Worm (Caenorhabditis elegans): ENCODE results near the gene nnt-1.
A peak's percentile ranks its signal among the peaks of the same experiment; 100 is the strongest.

The nnt-1 gene

DNA sequence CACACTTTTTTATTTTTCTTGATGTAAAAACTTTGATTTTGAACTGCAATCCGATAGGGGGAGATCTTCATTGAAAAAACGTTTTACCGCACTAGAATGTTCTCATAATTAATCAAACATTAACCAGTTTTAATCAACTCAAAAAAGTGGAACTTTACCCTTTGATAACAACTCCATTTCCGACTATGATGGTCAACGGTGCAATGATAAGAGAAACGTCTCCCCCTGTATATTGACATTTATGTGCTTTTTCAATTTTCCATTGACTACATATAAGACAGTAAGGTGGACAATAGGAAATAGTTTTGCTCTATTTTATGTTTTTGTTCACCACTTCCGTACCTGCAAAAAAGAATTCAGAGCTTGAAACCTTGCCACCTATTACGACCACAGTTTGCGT lies 23.7 kb upstream of the nnt-1 start:
- no peak for TF ChIP-seq aly-2 (tag; optimal IDR thresholded peaks at IDR 0.05)
- TF ChIP-seq xbp-1 (tag; optimal IDR thresholded peaks at IDR 0.05), result no peak
- peak; percentile 30 for TF ChIP-seq elt-2 (tag; optimal IDR thresholded peaks at IDR 0.05)
- TF ChIP-seq pqm-1 (tag; optimal IDR thresholded peaks at IDR 0.05), result peak; percentile 44

DNA sequence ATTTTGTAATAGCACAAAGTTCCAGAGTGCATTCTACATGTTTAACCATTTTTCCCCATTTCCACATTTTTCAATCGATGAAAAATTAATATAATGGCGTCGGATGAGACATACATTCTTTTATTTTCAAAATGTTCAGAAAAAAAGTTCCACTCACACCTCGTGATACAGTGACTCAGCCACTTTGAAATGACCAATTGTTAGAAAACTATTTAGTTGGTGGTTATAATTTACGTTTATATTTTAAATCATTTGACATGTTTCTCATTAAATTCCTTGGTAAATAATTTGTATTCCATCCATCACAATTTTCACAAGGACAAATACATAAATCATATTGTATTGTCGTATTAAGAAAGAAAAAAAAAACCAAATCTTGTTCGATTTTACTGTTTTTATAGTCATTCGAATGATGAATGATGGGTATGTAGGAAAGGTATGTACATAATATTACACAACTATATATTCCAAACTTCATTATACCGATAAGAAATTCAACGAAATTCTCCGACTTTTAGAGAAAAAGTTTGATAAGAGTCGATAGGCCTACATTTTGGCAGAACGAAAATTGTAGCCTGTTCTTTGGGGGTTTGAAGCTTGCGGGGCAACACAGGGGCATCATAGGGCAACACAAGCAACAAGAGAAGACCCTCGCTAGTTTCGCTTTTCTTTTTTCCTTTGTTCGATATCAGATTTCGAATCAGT lies 21.6 kb upstream of the nnt-1 start:
- TF ChIP-seq efl-1 (optimal IDR thresholded peaks at IDR 0.05), result no peak
- peak in 1 of 2 experiments; percentile 56 for TF ChIP-seq efl-1 (GFP tag; optimal IDR thresholded peaks at IDR 0.05 in 1 of 2)
- TF ChIP-seq blmp-1 (tag; optimal IDR thresholded peaks at IDR 0.05), result peak; percentile 83
- TF ChIP-seq elt-2 (tag; optimal IDR thresholded peaks at IDR 0.05), result peak; percentile 0
- no peak for TF ChIP-seq ets-5 (GFP tag; IDR thresholded peaks at IDR 0.05)
- no peak for TF ChIP-seq alr-1 (tag; optimal IDR thresholded peaks at IDR 0.05; ENCODE audit: borderline replicate concordance)
- TF ChIP-seq hlh-17 (GFP tag; optimal IDR thresholded peaks at IDR 0.05; ENCODE audit: borderline replicate concordance), result no peak

DNA sequence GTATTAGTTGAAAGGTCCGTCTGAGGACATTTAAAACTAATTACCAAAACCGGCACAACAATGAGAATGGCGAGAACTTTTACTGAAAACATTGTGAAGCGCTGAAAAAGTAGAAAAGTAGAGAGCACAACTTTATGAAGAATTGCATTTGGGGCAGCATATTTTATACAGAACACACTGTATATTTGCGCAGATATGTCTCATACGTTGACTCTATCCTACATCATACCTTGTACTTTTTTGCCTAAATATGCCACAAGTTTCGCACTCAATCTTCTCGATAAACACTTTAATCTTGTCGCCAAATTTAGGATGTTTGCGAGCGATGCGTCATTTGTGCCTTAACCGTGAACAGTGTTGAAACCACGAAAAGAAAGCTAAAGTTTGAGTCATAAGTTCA lies 18.8 kb upstream of the nnt-1 start, which contains the start of gene C15H9.11:
C15H9.11 (minus strand) TSS at position 101 of the 400 bp plus-strand sequence.
- no peak for TF ChIP-seq mab-9 (GFP tag; IDR thresholded peaks at IDR 0.05)
- no peak for TF ChIP-seq pax-3 (tag; optimal IDR thresholded peaks at IDR 0.05)
- TF ChIP-seq egl-27 (tag; optimal IDR thresholded peaks at IDR 0.05), result no peak
- TF ChIP-seq aly-2 (tag; optimal IDR thresholded peaks at IDR 0.05), result no peak
- TF ChIP-seq lin-35 (GFP tag; optimal IDR thresholded peaks at IDR 0.05), result no peak
- no peak for TF ChIP-seq irx-1 (tag; optimal IDR thresholded peaks at IDR 0.05)
- no peak for TF ChIP-seq aha-1 (tag; optimal IDR thresholded peaks at IDR 0.05)

DNA sequence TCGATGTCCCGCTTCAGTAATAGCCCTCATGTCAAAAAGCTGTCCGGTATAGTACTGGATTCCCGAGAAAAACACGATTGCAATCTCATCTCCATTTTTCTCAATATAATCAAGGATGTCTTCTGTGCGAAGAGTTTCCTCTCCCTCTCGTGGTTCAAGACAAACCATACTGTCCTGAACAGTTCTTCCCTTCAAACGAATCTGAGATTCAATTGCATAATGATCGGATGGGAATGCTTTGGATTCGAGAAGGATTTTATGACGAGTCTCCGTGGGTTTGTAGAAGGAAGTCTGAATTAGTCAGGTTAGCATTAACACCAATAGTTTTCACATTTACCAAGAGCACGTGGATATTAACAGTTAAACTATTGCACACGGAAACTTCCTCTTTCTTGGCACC lies 14.1 kb upstream of the nnt-1 start:
- no peak for TF ChIP-seq nhr-20 (tag; optimal IDR thresholded peaks at IDR 0.05)
- no peak for TF ChIP-seq fos-1 (tag; optimal IDR thresholded peaks at IDR 0.05)
- TF ChIP-seq snpc-4 (tag; optimal IDR thresholded peaks at IDR 0.05), result no peak
- no peak for TF ChIP-seq C16A3.4 (tag; optimal IDR thresholded peaks at IDR 0.05)
- no peak for TF ChIP-seq nhr-11 (tag; optimal IDR thresholded peaks at IDR 0.05)
- no peak for TF ChIP-seq Y116A8C.19 (tag; optimal IDR thresholded peaks at IDR 0.05; ENCODE audit: borderline replicate concordance)
- TF ChIP-seq jun-1 (tag; optimal IDR thresholded peaks at IDR 0.05), result no peak
- TF ChIP-seq nhr-90 (tag; optimal IDR thresholded peaks at IDR 0.05; ENCODE audit: poor library complexity), result no peak
- no peak for TF ChIP-seq C04F5.9 (tag; optimal IDR thresholded peaks at IDR 0.05)
- no peak for TF ChIP-seq ets-5 (GFP tag; IDR thresholded peaks at IDR 0.05)
- TF ChIP-seq hpl-2 (GFP tag; optimal IDR thresholded peaks at IDR 0.05), result no peak
- TF ChIP-seq skn-1 (tag; optimal IDR thresholded peaks at IDR 0.05), result no peak
- TF ChIP-seq fkh-4 (tag; optimal IDR thresholded peaks at IDR 0.05; ENCODE audit: borderline replicate concordance), result no peak
- no peak for TF ChIP-seq nhr-71 (tag; optimal IDR thresholded peaks at IDR 0.05)
- TF ChIP-seq irx-1 (tag; optimal IDR thresholded peaks at IDR 0.05), result no peak

DNA sequence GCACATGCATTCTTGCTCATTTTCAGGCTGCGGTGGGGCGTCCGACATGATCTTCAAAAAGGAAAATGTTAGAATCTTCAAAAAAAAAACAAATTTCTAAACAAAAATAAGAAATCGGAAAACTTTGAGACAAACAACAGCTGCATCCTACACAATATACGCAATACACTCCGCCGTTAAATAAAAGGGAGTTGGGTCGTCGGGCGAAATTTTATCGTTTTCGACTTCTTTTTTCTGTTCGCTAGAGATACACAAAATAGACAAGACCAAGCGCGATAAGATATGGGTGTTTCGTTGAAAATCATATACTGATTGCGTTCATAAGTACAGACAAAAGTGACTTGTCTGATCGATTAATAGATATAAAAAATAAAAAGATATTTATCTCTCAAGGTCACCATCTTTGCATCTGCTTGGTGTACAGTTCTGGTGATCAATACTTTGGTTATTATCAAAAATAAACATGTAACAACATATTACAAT lies 12.8 kb upstream of the nnt-1 start, which contains the start of gene kynu-1:
kynu-1 (minus strand) TSS at position 51 of the 483 bp plus-strand sequence.
- no peak for TF ChIP-seq nhr-76 (tag; optimal IDR thresholded peaks at IDR 0.05)
- TF ChIP-seq pqm-1 (tag; optimal IDR thresholded peaks at IDR 0.05), result no peak
- no peak for TF ChIP-seq nhr-77 (tag; optimal IDR thresholded peaks at IDR 0.05)
- no peak for TF ChIP-seq ceh-8 (GFP tag; optimal IDR thresholded peaks at IDR 0.05)
- no peak for TF ChIP-seq unc-98 (GFP tag; IDR thresholded peaks at IDR 0.05)
- TF ChIP-seq unc-30 (tag; optimal IDR thresholded peaks at IDR 0.05), result no peak
- TF ChIP-seq nhr-20 (tag; optimal IDR thresholded peaks at IDR 0.05), result peak; percentile 56
- no peak for TF ChIP-seq F16B12.6 (tag; optimal IDR thresholded peaks at IDR 0.05)
- TF ChIP-seq lin-14 (GFP tag; optimal IDR thresholded peaks at IDR 0.05), result peak; percentile 62
- TF ChIP-seq lin-13 (GFP tag; optimal IDR thresholded peaks at IDR 0.05), result no peak
- TF ChIP-seq lin-15B (tag; optimal IDR thresholded peaks at IDR 0.05), result no peak
- TF ChIP-seq hlh-4 (tag; optimal IDR thresholded peaks at IDR 0.05), result no peak
- TF ChIP-seq aha-1 (tag; optimal IDR thresholded peaks at IDR 0.05), result no peak
- TF ChIP-seq pax-3 (tag; optimal IDR thresholded peaks at IDR 0.05), result no peak
- no peak for TF ChIP-seq fkh-8 (tag; optimal IDR thresholded peaks at IDR 0.05)
- TF ChIP-seq ztf-4 (tag; optimal IDR thresholded peaks at IDR 0.05), result no peak
- no peak for TF ChIP-seq elt-2 (tag; optimal IDR thresholded peaks at IDR 0.05)
- TF ChIP-seq efl-1 (optimal IDR thresholded peaks at IDR 0.05), result no peak
- TF ChIP-seq efl-1 (GFP tag; optimal IDR thresholded peaks at IDR 0.05 in 1 of 2), result no peak
- TF ChIP-seq nhr-71 (tag; optimal IDR thresholded peaks at IDR 0.05), result peak; percentile 19
- no peak for TF ChIP-seq ets-5 (GFP tag; IDR thresholded peaks at IDR 0.05)
- TF ChIP-seq unc-62 (GFP tag; optimal IDR thresholded peaks at IDR 0.05), result no peak
- TF ChIP-seq xbp-1 (tag; optimal IDR thresholded peaks at IDR 0.05), result no peak
- no peak for TF ChIP-seq lin-39 (tag; optimal IDR thresholded peaks at IDR 0.05)
- no peak for TF ChIP-seq snpc-4 (tag; optimal IDR thresholded peaks at IDR 0.05)
- TF ChIP-seq ceh-88 (GFP tag; IDR thresholded peaks at IDR 0.05), result no peak
